Worm (Caenorhabditis elegans) whole organism, young adult: Measurements from ENCODE around the gene K05B2.4.

Source experiments
- B0261.1 ChIP-seq: sonication (generic microtip); optimal IDR thresholded peaks from 2 replicates; lab custom pipeline; 2016; ENCODE audit warnings: mild to moderate bottlenecking, missing genetic modification characterization, moderate library complexity, missing compliant biosample characterization
- F10E7.11 ChIP-seq: sonication (generic microtip); optimal IDR thresholded peaks from 2 replicates; lab custom pipeline; 2017; ENCODE audit warnings: mild to moderate bottlenecking, missing genetic modification characterization, moderate library complexity, missing compliant biosample characterization
- F39B2.1 ChIP-seq: fragments of 200-800 bp; sonication (Bioruptor generic); IDR thresholded peaks from 2 replicates; pipeline ENCODE4 v1.3.6; 2022; ENCODE audit warnings: missing genetic modification reagents, missing genetic modification characterization, missing compliant biosample characterization
- F49E8.2 ChIP-seq: sonication (generic microtip); optimal IDR thresholded peaks from 3 replicates; lab custom pipeline; 2017; ENCODE audit warnings: missing genetic modification characterization, mild to moderate bottlenecking, missing compliant biosample characterization, antibody characterized with exemption, moderate library complexity; ENCODE audit not compliant: insufficient read depth
- F57A8.1 ChIP-seq: fragments of 200-800 bp; sonication (Bioruptor generic); optimal IDR thresholded peaks from 2 replicates; lab custom pipeline; 2018; ENCODE audit warnings: mild to moderate bottlenecking, missing genetic modification characterization, moderate library complexity, missing compliant biosample characterization
- Y67H2A.10 ChIP-seq: fragments of 200-800 bp; sonication (Bioruptor generic); conservative IDR thresholded peaks from 2 replicates; pipeline ENCODE4 v1.3.6; 2022; ENCODE audit warnings: missing genetic modification reagents, missing genetic modification characterization, missing compliant biosample characterization
- bed-1 ChIP-seq: fragments of 200-800 bp; sonication (Bioruptor generic); IDR thresholded peaks from 2 replicates; pipeline ENCODE4 v1.3.6; 2022; ENCODE audit warnings: missing genetic modification reagents, missing genetic modification characterization, missing compliant biosample characterization
- dox-1 ChIP-seq: fragments of 200-800 bp; sonication (Bioruptor generic); IDR thresholded peaks from 2 replicates; pipeline ENCODE4 v1.3.6; 2022; ENCODE audit warnings: missing genetic modification reagents, missing genetic modification characterization, missing compliant biosample characterization
- dpff-1 ChIP-seq: sonication (generic microtip); optimal IDR thresholded peaks from 2 replicates; lab custom pipeline; 2017; ENCODE audit warnings: mild to moderate bottlenecking, missing genetic modification characterization, missing compliant biosample characterization
- egrh-3 ChIP-seq: fragments of 200-800 bp; sonication (Bioruptor generic); IDR thresholded peaks from 2 replicates; pipeline ENCODE4 v1.3.6; 2022; ENCODE audit warnings: missing genetic modification reagents, missing genetic modification characterization, missing compliant biosample characterization
- hlh-12 ChIP-seq: sonication (generic microtip); optimal IDR thresholded peaks from 2 replicates; lab custom pipeline; 2016; ENCODE audit warnings: missing genetic modification characterization, missing compliant biosample characterization
- madf-10 ChIP-seq: sonication (generic microtip); optimal IDR thresholded peaks from 2 replicates; lab custom pipeline; 2016; ENCODE audit warnings: mild to moderate bottlenecking, missing genetic modification characterization, missing compliant biosample characterization
- madf-3 ChIP-seq: fragments of 200-800 bp; sonication (Bioruptor generic); IDR thresholded peaks from 2 replicates; pipeline ENCODE4 v1.3.6; 2022; ENCODE audit warnings: missing genetic modification reagents, missing genetic modification characterization, missing compliant biosample characterization
- nhr-179 ChIP-seq: sonication (generic microtip); optimal IDR thresholded peaks from 2 replicates; lab custom pipeline; 2016; ENCODE audit warnings: mild to moderate bottlenecking, missing genetic modification characterization, missing compliant biosample characterization
- nhr-80 ChIP-seq: sonication (generic microtip); optimal IDR thresholded peaks from 2 replicates; lab custom pipeline; 2016; ENCODE audit warnings: missing genetic modification characterization, missing compliant biosample characterization
- pbrm-1 ChIP-seq: fragments of 200-800 bp; sonication (Bioruptor generic); IDR thresholded peaks from 2 replicates; pipeline ENCODE4 v1.3.6; 2022; ENCODE audit warnings: missing genetic modification reagents, missing genetic modification characterization, missing compliant biosample characterization
- tbp1 ChIP-seq: fragments of 200-800 bp; sonication (Bioruptor generic); optimal IDR thresholded peaks from 2 replicates; lab custom pipeline; 2018; ENCODE audit warnings: mild to moderate bottlenecking, missing genetic modification characterization, missing compliant biosample characterization
- xnd-1 ChIP-seq: sonication (generic microtip); optimal IDR thresholded peaks from 2 replicates; lab custom pipeline; 2016; ENCODE audit warnings: missing genotype, missing genetic modification reagents, missing genetic modification characterization, missing compliant biosample characterization
- zfh-2 ChIP-seq: fragments of 200-800 bp; sonication (Bioruptor generic); conservative IDR thresholded peaks from 2 replicates; pipeline ENCODE4 v1.3.6; 2022; ENCODE audit warnings: missing genetic modification reagents, missing genetic modification characterization, missing compliant biosample characterization
- ztf-22 ChIP-seq: fragments of 200-800 bp; sonication (Bioruptor generic); optimal IDR thresholded peaks from 2 replicates; lab custom pipeline; 2018; ENCODE audit warnings: mild to moderate bottlenecking, missing genetic modification characterization, moderate library complexity, missing compliant biosample characterization
- ztf-28 ChIP-seq: fragments of 200-800 bp; sonication (Bioruptor generic); IDR thresholded peaks from 2 replicates; pipeline ENCODE4 v1.3.6; 2022; ENCODE audit warnings: missing genetic modification reagents, missing genetic modification characterization, missing compliant biosample characterization

Gene K05B2.4

DNA sequence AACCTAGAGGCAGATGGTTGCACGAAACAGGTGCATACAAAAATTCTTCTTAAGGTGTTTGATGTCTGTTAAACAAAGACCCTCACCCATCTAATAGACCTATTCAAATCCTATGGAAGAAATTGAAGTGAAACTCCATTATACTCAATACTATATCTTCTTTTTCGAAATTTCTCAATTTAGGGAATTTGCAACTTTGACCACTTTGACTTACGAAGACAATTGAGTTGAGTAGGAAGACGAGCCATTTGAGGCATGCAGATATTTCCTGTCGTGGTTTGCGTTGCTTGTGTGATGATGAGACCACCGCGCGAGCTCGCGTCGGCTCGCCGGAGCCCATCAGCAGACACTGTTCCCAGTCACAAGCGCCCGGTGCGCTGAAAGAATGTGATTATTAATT lies 50.1 kb downstream of the K05B2.4 start:
- TF ChIP-seq egrh-3 (GFP tag; lab: Robert Waterston, UW) (no peak), zfh-2 (GFP tag; lab: Robert Waterston, UW) (peak; percentile 50; the same call in 1 of the 2 replicates)
- TF ChIP-seq, all 124 proteins: peak for 1

DNA sequence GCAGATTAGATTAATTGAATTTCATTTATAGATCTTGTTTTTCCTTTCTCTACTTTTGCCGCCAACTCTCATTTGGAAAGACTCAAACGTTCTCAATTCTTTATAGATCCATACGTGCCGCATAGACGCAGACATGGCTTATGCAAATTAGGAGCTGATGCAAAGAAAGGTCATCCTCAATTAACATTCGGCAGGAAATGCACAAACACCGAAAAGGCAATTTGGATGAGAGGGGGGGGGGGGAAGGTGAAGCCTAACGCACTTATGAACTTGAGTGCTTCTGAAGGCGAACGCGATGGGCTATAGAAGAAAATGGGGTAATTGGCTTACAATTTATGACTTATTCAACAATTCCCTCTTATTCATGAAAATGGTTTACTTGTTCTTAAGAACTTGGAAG lies 51.2 kb downstream of the K05B2.4 start:
- no peak for TF ChIP-seq F49E8.2
- TF ChIP-seq pbrm-1 (GFP tag; lab: Robert Waterston, UW), result no peak
- TF ChIP-seq hlh-12, result no peak
- TF ChIP-seq nhr-80, result no peak
- no peak for TF ChIP-seq ztf-22 (GFP tag; lab: Kevin White, UChicago)
- no peak for TF ChIP-seq ztf-28
- no peak for TF ChIP-seq madf-10 (tag; lab: Kevin White, UChicago)
- no peak for TF ChIP-seq F10E7.11 (tag; lab: Kevin White, UChicago)
- TF ChIP-seq nhr-179, result no peak
- no peak for TF ChIP-seq bed-1 (GFP tag; lab: Robert Waterston, UW)
- TF ChIP-seq F39B2.1, result no peak
- no peak for TF ChIP-seq B0261.1 (tag; lab: Kevin White, UChicago)
- TF ChIP-seq dpff-1 (tag; lab: Kevin White, UChicago), result no peak
- no peak for TF ChIP-seq dox-1
- no peak for TF ChIP-seq F57A8.1 (GFP tag; lab: Kevin White, UChicago)
- TF ChIP-seq madf-3 (GFP tag; lab: Robert Waterston, UW), result no peak
- no peak for TF ChIP-seq Y67H2A.10
- TF ChIP-seq tbp1 (GFP tag; lab: Kevin White, UChicago), result no peak
- no peak for TF ChIP-seq xnd-1 (tag; lab: Kevin White, UChicago)
- TF ChIP-seq, all 124 proteins: peak for 0
